Worm (Caenorhabditis elegans) whole organism, L1 larva: ENCODE results near the gene ZK792.7.

Experiments used
- C04F5.9 ChIP-seq: sonication (generic microtip); optimal IDR thresholded peaks from 2 replicates; lab custom pipeline; 2016; ENCODE audit warnings: missing genetic modification characterization, missing compliant biosample characterization
- F16B12.6 ChIP-seq: fragments of 150-350 bp; optimal IDR thresholded peaks from 2 replicates; lab custom pipeline; 2014; ENCODE audit warnings: missing biosample characterization, missing genetic modification characterization
- aha-1 ChIP-seq: fragments of 150-350 bp; optimal IDR thresholded peaks from 2 replicates; lab custom pipeline; 2014; ENCODE audit warnings: missing biosample characterization, missing genetic modification characterization
- alr-1 ChIP-seq: fragments of 200-800 bp; sonication (Bioruptor generic); optimal IDR thresholded peaks from 2 replicates; lab custom pipeline; 2018; ENCODE audit warnings: borderline replicate concordance, mild to moderate bottlenecking, missing genetic modification characterization, missing compliant biosample characterization
- blmp-1 ChIP-seq: fragments of 150-350 bp; optimal IDR thresholded peaks from 2 replicates; lab custom pipeline; 2014; ENCODE audit warnings: missing biosample characterization, missing genetic modification characterization
- ceh-63 ChIP-seq: fragments of 200-800 bp; sonication (Bioruptor generic); optimal IDR thresholded peaks from 2 replicates; lab custom pipeline; 2018; ENCODE audit warnings: mild to moderate bottlenecking, missing genetic modification characterization, missing compliant biosample characterization
- ceh-82 ChIP-seq, 3 experiments: fragments of 150-350 bp in 1 of 3; sonication (generic microtip) in 2 of 3; optimal IDR thresholded peaks; 2 replicates each; lab custom pipeline; 2014 to 2017; ENCODE audit warnings: missing biosample characterization in 3 of 3, missing genetic modification characterization in 3 of 3
- efl-1 ChIP-seq, 4 experiments: fragments of 150-350 bp; optimal IDR thresholded peaks in 3 of 4; peaks in 1 of 4; 1 replicate in 1 of 4; 2 replicates in 3 of 4; lab custom pipeline; 2014; ENCODE audit warnings: missing biosample characterization in 2 of 4, missing genetic modification characterization in 2 of 4, missing genetic modification reagents in 2 of 4
- egl-13 ChIP-seq: sonication (generic microtip); optimal IDR thresholded peaks from 2 replicates; lab custom pipeline; 2016; ENCODE audit warnings: missing genotype, missing genetic modification reagents, missing genetic modification characterization, missing compliant biosample characterization
- egl-27 ChIP-seq, 2 experiments: fragments of 150-350 bp in 1 of 2; sonication (generic microtip); optimal IDR thresholded peaks; 3 replicates each; lab custom pipeline; 2017 to 2018; ENCODE audit warnings: missing biosample characterization in 2 of 2, missing genetic modification characterization in 2 of 2, missing genetic modification reagents in 2 of 2
- elt-3 ChIP-seq, 6 experiments: fragments of 150-350 bp in 1 of 6; sonication (generic microtip); optimal IDR thresholded peaks; 2 replicates each; lab custom pipeline; 2017 to 2018; ENCODE audit warnings: missing biosample characterization in 6 of 6, missing genetic modification characterization in 6 of 6, inconsistent platforms in 1 of 6
- ets-5 ChIP-seq: fragments of 200-800 bp; sonication (Bioruptor generic); IDR thresholded peaks from 2 replicates; pipeline ENCODE4 v1.3.6; 2022; ENCODE audit warnings: missing genetic modification characterization, missing compliant biosample characterization
- fkh-4 ChIP-seq: sonication (generic microtip); optimal IDR thresholded peaks from 2 replicates; lab custom pipeline; 2016; ENCODE audit warnings: missing compliant biosample characterization, missing genetic modification characterization, borderline replicate concordance
- fkh-8 ChIP-seq: sonication (generic microtip); optimal IDR thresholded peaks from 2 replicates; lab custom pipeline; 2016; ENCODE audit warnings: mild to moderate bottlenecking, missing genetic modification characterization, missing compliant biosample characterization
- fos-1 ChIP-seq: fragments of 150-350 bp; optimal IDR thresholded peaks from 2 replicates; lab custom pipeline; 2014; ENCODE audit warnings: missing biosample characterization, missing genetic modification characterization
- grh-1 ChIP-seq: fragments of 200-800 bp; sonication (Bioruptor generic); IDR thresholded peaks from 2 replicates; pipeline ENCODE4 v1.3.6; 2022; ENCODE audit warnings: missing genetic modification reagents, missing genetic modification characterization, missing compliant biosample characterization
- hpl-2 ChIP-seq: fragments of 150-350 bp; optimal IDR thresholded peaks from 2 replicates; lab custom pipeline; 2014; ENCODE audit warnings: missing biosample characterization, missing genetic modification reagents, missing genetic modification characterization
- irx-1 ChIP-seq: sonication (generic microtip); optimal IDR thresholded peaks from 2 replicates; lab custom pipeline; 2016; ENCODE audit warnings: missing genetic modification characterization, missing compliant biosample characterization
- lin-13 ChIP-seq: fragments of 150-350 bp; optimal IDR thresholded peaks from 2 replicates; lab custom pipeline; 2014; ENCODE audit warnings: missing biosample characterization, missing genetic modification reagents, missing genetic modification characterization
- lin-15B ChIP-seq: fragments of 150-350 bp; sonication (generic microtip); optimal IDR thresholded peaks from 3 replicates; lab custom pipeline; 2014; ENCODE audit warnings: missing biosample characterization, missing genetic modification characterization
- lir-3 ChIP-seq: sonication (generic microtip); optimal IDR thresholded peaks from 2 replicates; lab custom pipeline; 2016; ENCODE audit warnings: mild to moderate bottlenecking, missing genetic modification characterization, moderate library complexity, missing compliant biosample characterization; ENCODE audit not compliant: poor library complexity
- mab-9 ChIP-seq: fragments of 200-800 bp; sonication (Bioruptor generic); IDR thresholded peaks from 2 replicates; pipeline ENCODE4 v1.3.6; 2022; ENCODE audit warnings: missing genetic modification reagents, missing genetic modification characterization, missing compliant biosample characterization
- mep-1 ChIP-seq: fragments of 150-350 bp; optimal IDR thresholded peaks from 2 replicates; lab custom pipeline; 2014; ENCODE audit warnings: missing biosample characterization, missing genetic modification characterization
- nhr-11 ChIP-seq: fragments of 150-350 bp; optimal IDR thresholded peaks from 2 replicates; lab custom pipeline; 2014; ENCODE audit warnings: missing biosample characterization, missing genetic modification characterization
- nhr-12 ChIP-seq: sonication (generic microtip); optimal IDR thresholded peaks from 2 replicates; lab custom pipeline; 2017; ENCODE audit warnings: missing biosample characterization, missing genetic modification characterization
- nhr-19 ChIP-seq: fragments of 200-800 bp; sonication (Bioruptor generic); conservative IDR thresholded peaks from 2 replicates; pipeline ENCODE4 v1.3.6; 2022; ENCODE audit warnings: missing genetic modification characterization, missing compliant biosample characterization
- nhr-28 ChIP-seq: fragments of 150-350 bp; optimal IDR thresholded peaks from 2 replicates; lab custom pipeline; 2014; ENCODE audit warnings: missing biosample characterization, missing genetic modification characterization
- nhr-71 ChIP-seq: sonication (generic microtip); optimal IDR thresholded peaks from 2 replicates; lab custom pipeline; 2016; ENCODE audit warnings: mild to moderate bottlenecking, missing genetic modification characterization, moderate library complexity, missing compliant biosample characterization
- nhr-76 ChIP-seq: sonication (generic microtip); optimal IDR thresholded peaks from 2 replicates; lab custom pipeline; 2017; ENCODE audit warnings: missing biosample characterization, missing genetic modification characterization
- pqm-1 ChIP-seq: sonication (generic microtip); optimal IDR thresholded peaks from 3 replicates; lab custom pipeline; 2017; ENCODE audit warnings: missing biosample characterization, missing genetic modification characterization
- rnt-1 ChIP-seq: sonication (generic microtip); optimal IDR thresholded peaks from 2 replicates; lab custom pipeline; 2016; ENCODE audit warnings: mild to moderate bottlenecking, missing genetic modification characterization, moderate library complexity, missing compliant biosample characterization
- sptf-1 ChIP-seq: fragments of 150-350 bp; optimal IDR thresholded peaks from 2 replicates; lab custom pipeline; 2014; ENCODE audit warnings: missing biosample characterization, missing genetic modification characterization
- swsn-7 ChIP-seq: sonication (generic microtip); optimal IDR thresholded peaks from 2 replicates; lab custom pipeline; 2016; ENCODE audit warnings: missing genetic modification characterization, missing compliant biosample characterization
- zag-1 ChIP-seq: fragments of 150-350 bp; optimal IDR thresholded peaks from 2 replicates; lab custom pipeline; 2014; ENCODE audit warnings: missing biosample characterization, missing genetic modification characterization
- zip-4 ChIP-seq: fragments of 200-800 bp; sonication (Bioruptor generic); optimal IDR thresholded peaks from 2 replicates; lab custom pipeline; 2018; ENCODE audit warnings: mild to moderate bottlenecking, missing genetic modification characterization, moderate library complexity, missing compliant biosample characterization
- ztf-4 ChIP-seq: fragments of 150-350 bp; optimal IDR thresholded peaks from 2 replicates; lab custom pipeline; 2014; ENCODE audit warnings: missing biosample characterization, missing genetic modification characterization

ZK792.7 gene

ce11 chrIV:11659794-11660312 lies 34.4 kb upstream of the ZK792.7 start, which contains the start of gene ZK792.1:
TSS of gene ZK792.1 (plus strand) at chrIV:11659844.
- no peak for TF ChIP-seq efl-1 (optimal IDR thresholded peaks at IDR 0.05; lab: Kevin White, UChicago)
- TF ChIP-seq efl-1 (GFP tag; optimal IDR thresholded peaks at IDR 0.05 in 1 of 2; lab: Kevin White, UChicago): no peak
- TF ChIP-seq pqm-1 (tag; lab: Kevin White, UChicago): no peak

ce11 chrIV:11665010-11665409 lies 29.2 kb upstream of the ZK792.7 start, which contains the start of gene ZK809.9:
TSS of gene ZK809.9 (plus strand) at chrIV:11665310.
- TF ChIP-seq rnt-1 (tag; lab: Kevin White, UChicago) (no peak), ztf-4 (no peak), zip-4 (GFP tag; lab: Kevin White, UChicago) (no peak), sptf-1 (no peak), ceh-82 (tag; optimal IDR thresholded peaks at IDR 0.05; lab: Kevin White, UChicago) (no peak), nhr-19 (GFP tag; lab: Robert Waterston, UW) (no peak), alr-1 (tag; lab: Kevin White, UChicago) (no peak), nhr-76 (tag; lab: Kevin White, UChicago) (no peak), swsn-7 (no peak), lin-13 (no peak), F16B12.6 (tag; lab: Kevin White, UChicago) (no peak), mab-9 (GFP tag; lab: Robert Waterston, UW) (no peak), nhr-11 (tag; lab: Kevin White, UChicago) (no peak)

- TF ChIP-seq aha-1 (tag; lab: Kevin White, UChicago): no peak
- TF ChIP-seq blmp-1 (tag; lab: Kevin White, UChicago): no peak
- TF ChIP-seq F16B12.6 (tag; lab: Kevin White, UChicago): no peak
- no peak for TF ChIP-seq fkh-4 (tag; lab: Kevin White, UChicago)
- no peak for TF ChIP-seq C04F5.9 (tag; lab: Kevin White, UChicago)
- TF ChIP-seq ets-5 (GFP tag; lab: Robert Waterston, UW): no peak
- TF ChIP-seq hpl-2 (GFP tag; lab: Kevin White, UChicago): no peak
- no peak for TF ChIP-seq rnt-1 (tag; lab: Kevin White, UChicago)
- TF ChIP-seq nhr-71 (tag; lab: Kevin White, UChicago): no peak
- TF ChIP-seq fkh-8 (tag; lab: Kevin White, UChicago): no peak
- TF ChIP-seq nhr-28 (tag; lab: Kevin White, UChicago): no peak
- no peak for TF ChIP-seq egl-27 (tag; optimal IDR thresholded peaks at IDR 0.05; lab: Kevin White, UChicago)
- no peak for TF ChIP-seq mab-9 (GFP tag; lab: Robert Waterston, UW)
- no peak for TF ChIP-seq nhr-12 (tag; lab: Kevin White, UChicago)
Measured at ce11 chrIV:11668001-11668400, 26.2 kb upstream of the ZK792.7 start, which contains the start of gene atg-4.2. TSS of gene atg-4.2 (plus strand) at chrIV:11668024.

ce11 chrIV:11673543-11673942 lies 20.7 kb upstream of the ZK792.7 start, which contains the start of gene inx-8:
TSS of gene inx-8 (plus strand) at chrIV:11673843.
- TF ChIP-seq irx-1 (tag; lab: Kevin White, UChicago) (no peak), grh-1 (no peak), ztf-4 (no peak), mep-1 (no peak), elt-3 (tag; optimal IDR thresholded peaks at IDR 0.05; lab: Kevin White, UChicago) (no peak), zip-4 (GFP tag; lab: Kevin White, UChicago) (no peak), lir-3 (tag; lab: Kevin White, UChicago) (no peak), egl-13 (no peak)

ce11 chrIV:11676054-11676453 lies 18.2 kb upstream of the ZK792.7 start, which contains the start of gene inx-9:
TSS of gene inx-9 (plus strand) at chrIV:11676354.
- TF ChIP-seq nhr-71 (tag; lab: Kevin White, UChicago) (no peak), zag-1 (tag; lab: Kevin White, UChicago) (no peak), ceh-63 (GFP tag; lab: Kevin White, UChicago) (no peak), lin-13 (no peak), efl-1 (optimal IDR thresholded peaks at IDR 0.05; lab: Kevin White, UChicago) (no peak), efl-1 (GFP tag; optimal IDR thresholded peaks at IDR 0.05 in 1 of 2; lab: Kevin White, UChicago) (no peak), fos-1 (tag; lab: Kevin White, UChicago) (no peak), lin-15B (tag; lab: Kevin White, UChicago) (no peak)
